Fruit fly (Drosophila melanogaster) S2 (cell line): Measurements from ENCODE around the gene TrpRS.

Experiments used
- CG8478 ChIP-seq: fragments of >200 bp; optimal IDR thresholded peaks from 2 replicates; lab custom pipeline; 2018
- CTCF ChIP-seq, 2 experiments: fragments of >200 bp; optimal IDR thresholded peaks; 2 replicates each; lab custom pipeline; 2018

- TF ChIP-seq CTCF (optimal IDR thresholded peaks at IDR 0.05; lab: Kevin White, UChicago): no peak
- no peak for TF ChIP-seq CG8478 (lab: Kevin White, UChicago)
These were observed 29.8 kb downstream of the TrpRS start for dm6 chr3R:9236883-9237267.
